Worm (Caenorhabditis elegans): ENCODE measurements around the gene F58B4.6.
A peak's percentile ranks its signal among the peaks of the same experiment; 100 is the strongest.

The F58B4.6 gene

DNA sequence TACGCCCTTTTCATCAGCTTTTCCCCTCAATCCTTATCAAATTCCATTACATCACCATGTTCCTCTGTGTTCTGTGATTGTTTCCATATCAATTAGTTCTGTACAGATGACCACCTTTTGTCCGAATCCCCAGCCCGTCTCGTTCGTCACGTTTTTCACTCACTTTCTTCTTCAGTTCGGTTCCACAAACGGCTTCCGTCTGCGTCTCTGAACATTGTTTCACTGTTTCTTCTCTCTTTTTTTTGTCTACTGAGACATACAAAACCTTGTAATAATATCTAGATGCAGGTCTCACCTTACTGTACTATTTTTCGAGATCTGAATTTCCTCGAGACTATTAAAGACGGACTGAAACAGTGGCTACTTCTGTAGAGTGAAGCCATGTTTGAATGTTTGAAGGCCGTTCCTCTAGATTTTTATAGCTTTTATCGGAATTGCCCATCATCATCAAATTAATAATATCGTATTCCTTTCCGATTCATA lies 38.4 kb upstream of the F58B4.6 start, which contains the start of gene F32D8.3:
F32D8.3 (plus strand) TSS at position 433 of the 483 bp plus-strand sequence.
- TF ChIP-seq nhr-25 (tag; optimal IDR thresholded peaks at IDR 0.05) = peak; percentile 55
- peak in 1 of 3 experiments; percentile 19 for TF ChIP-seq elt-3 (tag; optimal IDR thresholded peaks at IDR 0.05)
- no peak for TF ChIP-seq pha-4 (tag; optimal IDR thresholded peaks at IDR 0.05)
- peak; percentile 3 for TF ChIP-seq nhr-23 (tag; optimal IDR thresholded peaks at IDR 0.05)
- TF ChIP-seq nhr-43 (tag; optimal IDR thresholded peaks at IDR 0.05; ENCODE audit: poor library complexity, severe bottlenecking) = peak; percentile 35
- no peak for TF ChIP-seq fos-1 (tag; optimal IDR thresholded peaks at IDR 0.05)
- no peak for TF ChIP-seq tbx-2 (tag; optimal IDR thresholded peaks at IDR 0.05)

ce11 chrV:10887564-10887963 lies 37.3 kb upstream of the F58B4.6 start:
- peak; percentile 52 for TF ChIP-seq nhr-43 (tag; optimal IDR thresholded peaks at IDR 0.05; ENCODE audit: poor library complexity, severe bottlenecking)
- TF ChIP-seq nfya-1 (tag; optimal IDR thresholded peaks at IDR 0.05; ENCODE audit: insufficient read depth) = no peak
- peak; percentile 69 for TF ChIP-seq ama-1 (optimal IDR thresholded peaks at IDR 0.05)

ce11 chrV:10888153-10888552 lies 36.7 kb upstream of the F58B4.6 start:
- TF ChIP-seq pha-4 (tag; optimal IDR thresholded peaks at IDR 0.05) (no peak), nhr-43 (tag; optimal IDR thresholded peaks at IDR 0.05; ENCODE audit: poor library complexity, severe bottlenecking) (peak; percentile 23)

DNA sequence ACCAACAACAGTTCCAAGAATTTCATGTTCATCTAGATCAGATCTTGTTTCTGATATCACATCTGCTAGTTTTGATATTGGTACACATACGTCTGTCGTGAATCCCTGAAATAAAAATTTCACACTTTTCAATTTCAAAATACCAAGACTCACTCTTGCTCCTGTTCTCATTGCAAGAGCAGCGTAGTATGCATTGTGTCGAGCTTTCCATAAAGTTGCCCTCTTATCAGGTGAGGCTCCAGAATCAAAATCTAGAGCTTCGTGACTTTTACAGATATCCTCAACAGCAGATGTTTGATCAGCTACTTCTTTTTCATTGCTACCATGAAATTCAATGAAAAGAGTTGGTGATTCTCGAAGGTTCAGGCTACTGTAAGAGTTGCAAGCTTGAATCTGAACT lies 35.8 kb upstream of the F58B4.6 start, which contains the start of gene F32D8.11:
F32D8.11 (minus strand) TSS at position 101 of the 400 bp plus-strand sequence.
- TF ChIP-seq unc-62 (GFP tag; optimal IDR thresholded peaks at IDR 0.05) (no peak), tbx-2 (tag; optimal IDR thresholded peaks at IDR 0.05) (no peak), snpc-4 (tag; optimal IDR thresholded peaks at IDR 0.05) (no peak)

- peak; percentile 63 for TF ChIP-seq ama-1 (optimal IDR thresholded peaks at IDR 0.05)
- no peak for TF ChIP-seq hmg-11 (tag; optimal IDR thresholded peaks at IDR 0.05)
Observed at ce11 chrV:10889774-10890173, 35.1 kb upstream of the F58B4.6 start.

- no peak for TF ChIP-seq nhr-28 (tag; optimal IDR thresholded peaks at IDR 0.05)
- TF ChIP-seq nhr-76 (tag; optimal IDR thresholded peaks at IDR 0.05) = no peak
- TF ChIP-seq nhr-43 (tag; optimal IDR thresholded peaks at IDR 0.05; ENCODE audit: poor library complexity, severe bottlenecking) = peak; percentile 65
- TF ChIP-seq nhr-237 (tag; optimal IDR thresholded peaks at IDR 0.05) = no peak
- peak; percentile 57 for TF ChIP-seq pqm-1 (tag; optimal IDR thresholded peaks at IDR 0.05)
- TF ChIP-seq fkh-10 (GFP tag; optimal IDR thresholded peaks at IDR 0.05) = no peak
- TF ChIP-seq mml-1 (tag; optimal IDR thresholded peaks at IDR 0.05) = no peak
- peak; percentile 77 for TF ChIP-seq nhr-23 (tag; optimal IDR thresholded peaks at IDR 0.05)
- no peak for TF ChIP-seq ztf-4 (tag; optimal IDR thresholded peaks at IDR 0.05)
- TF ChIP-seq egl-27 (tag; optimal IDR thresholded peaks at IDR 0.05) = no peak
- peak; percentile 47 for TF ChIP-seq nfya-1 (tag; optimal IDR thresholded peaks at IDR 0.05; ENCODE audit: insufficient read depth)
- TF ChIP-seq pha-4 (tag; optimal IDR thresholded peaks at IDR 0.05) = peak; percentile 35
- no peak for TF ChIP-seq skn-1 (tag; optimal IDR thresholded peaks at IDR 0.05)
- peak; percentile 39 for TF ChIP-seq elt-2 (tag; optimal IDR thresholded peaks at IDR 0.05)
- TF ChIP-seq ceh-28 (tag; optimal IDR thresholded peaks at IDR 0.05) = peak; percentile 9
- no peak for TF ChIP-seq jun-1 (tag; optimal IDR thresholded peaks at IDR 0.05)
- no peak for TF ChIP-seq ama-1 (optimal IDR thresholded peaks at IDR 0.05)
- TF ChIP-seq nhr-11 (tag; optimal IDR thresholded peaks at IDR 0.05) = no peak
- TF ChIP-seq unc-62 (GFP tag; optimal IDR thresholded peaks at IDR 0.05) = no peak
Observed at ce11 chrV:10890980-10891379, 33.9 kb upstream of the F58B4.6 start, which contains the start of gene F32D8.12. TSS of gene F32D8.12 (minus strand) at chrV:10891027.

DNA sequence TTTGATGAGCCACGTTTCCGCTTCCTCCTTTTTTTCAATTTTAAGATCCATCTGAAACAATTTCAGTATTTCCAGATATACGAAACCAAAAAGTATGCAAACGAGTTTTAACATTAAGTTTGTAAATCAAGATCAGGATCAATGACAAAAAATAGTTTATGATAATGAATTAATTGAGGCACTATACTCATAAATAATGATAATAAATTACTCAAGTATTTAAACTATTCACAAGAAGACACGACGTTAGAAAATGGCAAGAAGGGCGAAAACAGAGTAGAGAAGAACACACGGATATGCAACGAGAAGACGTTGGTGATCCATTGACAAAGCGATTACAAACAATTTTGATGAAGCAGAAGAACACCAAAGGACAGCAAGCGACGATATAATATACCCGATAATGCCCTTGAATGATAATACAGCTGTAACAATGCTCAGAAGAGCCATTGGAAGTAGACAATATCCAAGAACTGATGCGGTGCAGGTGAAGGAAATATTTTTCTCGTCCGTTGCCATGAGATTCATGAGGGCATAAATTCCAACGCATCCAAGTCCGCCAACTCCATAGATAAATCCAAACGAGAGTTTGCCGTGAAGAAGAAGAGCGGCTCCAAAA lies 31.2 kb upstream of the F58B4.6 start, which contains the start of gene F32D8.4:
F32D8.4 (minus strand) TSS at position 51 of the 619 bp plus-strand sequence.
- TF ChIP-seq egl-5 (tag; optimal IDR thresholded peaks at IDR 0.05) (no peak), tbx-2 (tag; optimal IDR thresholded peaks at IDR 0.05) (no peak), nhr-11 (tag; optimal IDR thresholded peaks at IDR 0.05) (no peak), ama-1 (optimal IDR thresholded peaks at IDR 0.05) (no peak), ceh-28 (tag; optimal IDR thresholded peaks at IDR 0.05) (no peak), unc-39 (tag; optimal IDR thresholded peaks at IDR 0.05) (no peak), zag-1 (tag; optimal IDR thresholded peaks at IDR 0.05) (no peak)
